Worm (Caenorhabditis elegans) whole organism, young adult: ENCODE measurements around the gene ttr-51.

Experiments
- B0019.2 ChIP-seq: fragments of 200-800 bp; sonication (Bioruptor generic); conservative IDR thresholded peaks from 2 replicates; pipeline ENCODE4 v1.3.6; 2022; ENCODE audit warnings: missing genetic modification reagents, missing genetic modification characterization, missing compliant biosample characterization
- F10E7.11 ChIP-seq: sonication (generic microtip); optimal IDR thresholded peaks from 2 replicates; lab custom pipeline; 2017; ENCODE audit warnings: mild to moderate bottlenecking, missing genetic modification characterization, moderate library complexity, missing compliant biosample characterization
- F37B4.10 ChIP-seq: fragments of 200-800 bp; sonication (Bioruptor generic); IDR thresholded peaks from 2 replicates; pipeline ENCODE4 v1.3.6; 2022; ENCODE audit warnings: missing genetic modification characterization, missing compliant biosample characterization
- K11D2.4 ChIP-seq: fragments of 200-800 bp; sonication (Bioruptor generic); IDR thresholded peaks from 2 replicates; pipeline ENCODE4 v1.3.6; 2022; ENCODE audit warnings: missing genetic modification reagents, missing genetic modification characterization, missing compliant biosample characterization
- Y53F4B.3 ChIP-seq: fragments of 200-800 bp; sonication (Bioruptor generic); IDR thresholded peaks from 2 replicates; pipeline ENCODE4 v1.3.6; 2022; ENCODE audit warnings: missing genetic modification reagents, missing genetic modification characterization, missing compliant biosample characterization
- ama-1 ChIP-seq, 3 experiments: fragments of 150-350 bp in 1 of 3; sonication (generic microtip) in 2 of 3; optimal IDR thresholded peaks; 2 replicates each; lab custom pipeline; 2014 to 2018; ENCODE audit warnings: missing biosample characterization in 2 of 3, missing genetic modification characterization in 2 of 3, missing genetic modification reagents in 2 of 3
- athp-1 ChIP-seq: sonication (generic microtip); optimal IDR thresholded peaks from 2 replicates; lab custom pipeline; 2017; ENCODE audit warnings: mild to moderate bottlenecking, missing genetic modification characterization, missing compliant biosample characterization
- attf-3 ChIP-seq: fragments of 200-800 bp; sonication (Bioruptor generic); conservative IDR thresholded peaks from 2 replicates; pipeline ENCODE4 v1.3.6; 2022; ENCODE audit warnings: missing genetic modification reagents, missing genetic modification characterization, missing compliant biosample characterization
- attf-6 ChIP-seq: fragments of 200-800 bp; sonication (Bioruptor generic); IDR thresholded peaks from 2 replicates; pipeline ENCODE4 v1.3.6; 2022; ENCODE audit warnings: missing genetic modification reagents, missing genetic modification characterization, missing compliant biosample characterization
- bed-1 ChIP-seq: fragments of 200-800 bp; sonication (Bioruptor generic); IDR thresholded peaks from 2 replicates; pipeline ENCODE4 v1.3.6; 2022; ENCODE audit warnings: missing genetic modification reagents, missing genetic modification characterization, missing compliant biosample characterization
- cebp-2 ChIP-seq: fragments of 200-800 bp; sonication (Bioruptor generic); IDR thresholded peaks from 2 replicates; pipeline ENCODE4 v1.3.6; 2022; ENCODE audit warnings: missing genetic modification characterization, missing compliant biosample characterization
- ceh-91 ChIP-seq: fragments of 200-800 bp; sonication (Bioruptor generic); IDR thresholded peaks from 2 replicates; pipeline ENCODE4 v1.3.6; 2022; ENCODE audit warnings: missing genetic modification reagents, missing genetic modification characterization, missing compliant biosample characterization
- efl-1 ChIP-seq: fragments of 150-350 bp; optimal IDR thresholded peaks from 2 replicates; lab custom pipeline; 2014; ENCODE audit warnings: missing biosample characterization, missing genetic modification reagents, missing genetic modification characterization
- ets-4 ChIP-seq: fragments of 200-800 bp; sonication (Bioruptor generic); optimal IDR thresholded peaks from 2 replicates; lab custom pipeline; 2018; ENCODE audit warnings: mild to moderate bottlenecking, missing genetic modification characterization, missing compliant biosample characterization
- fkh-3 ChIP-seq: sonication (generic microtip); optimal IDR thresholded peaks from 2 replicates; lab custom pipeline; 2016; ENCODE audit warnings: mild to moderate bottlenecking, missing genetic modification characterization, missing compliant biosample characterization
- lag-1 ChIP-seq: fragments of 200-800 bp; sonication (Bioruptor generic); IDR thresholded peaks from 2 replicates; pipeline ENCODE4 v1.3.6; 2022; ENCODE audit warnings: missing genetic modification reagents, missing genetic modification characterization, missing compliant biosample characterization
- let-607 ChIP-seq, 2 experiments: fragments of 200-800 bp in 1 of 2; sonication (Bioruptor generic) in 1 of 2; sonication (generic microtip) in 1 of 2; optimal IDR thresholded peaks; 2 replicates each; lab custom pipeline; 2016 to 2018; ENCODE audit warnings: mild to moderate bottlenecking in 2 of 2, missing compliant biosample characterization in 2 of 2, missing genetic modification characterization in 2 of 2, moderate library complexity in 2 of 2, missing genotype in 1 of 2
- lin-35 ChIP-seq, 3 experiments: fragments of 150-350 bp in 2 of 3; sonication (generic microtip) in 1 of 3; optimal IDR thresholded peaks; 2 replicates each; lab custom pipeline; 2014 to 2018; ENCODE audit warnings: missing biosample characterization in 3 of 3, missing genetic modification characterization in 3 of 3, missing genetic modification reagents in 3 of 3
- lin-54 ChIP-seq: fragments of 200-800 bp; sonication (Bioruptor generic); optimal IDR thresholded peaks from 2 replicates; lab custom pipeline; 2018; ENCODE audit warnings: mild to moderate bottlenecking, missing genetic modification characterization, missing compliant biosample characterization
- lsy-27 ChIP-seq: sonication (generic microtip); optimal IDR thresholded peaks from 2 replicates; lab custom pipeline; 2017; ENCODE audit warnings: missing genetic modification characterization, mild to moderate bottlenecking, missing compliant biosample characterization, antibody characterized with exemption, missing genotype, borderline replicate concordance; ENCODE audit not compliant: insufficient read depth
- madf-8 ChIP-seq: fragments of 200-800 bp; sonication (Bioruptor generic); conservative IDR thresholded peaks from 2 replicates; pipeline ENCODE4 v1.3.6; 2022; ENCODE audit warnings: missing genetic modification reagents, missing genetic modification characterization, missing compliant biosample characterization
- mcd-1 ChIP-seq: fragments of 200-800 bp; sonication (Bioruptor generic); IDR thresholded peaks from 2 replicates; pipeline ENCODE4 v1.3.6; 2022; ENCODE audit warnings: missing genetic modification reagents, missing genetic modification characterization, missing compliant biosample characterization
- mes-4 ChIP-seq: sonication (generic microtip); optimal IDR thresholded peaks from 2 replicates; lab custom pipeline; 2016; ENCODE audit warnings: missing genotype, missing genetic modification characterization, missing compliant biosample characterization
- mxl-1 ChIP-seq: sonication (generic microtip); optimal IDR thresholded peaks from 2 replicates; lab custom pipeline; 2016; ENCODE audit warnings: missing genetic modification characterization, missing compliant biosample characterization
- nhr-27 ChIP-seq: fragments of 200-800 bp; sonication (Bioruptor generic); optimal IDR thresholded peaks from 2 replicates; lab custom pipeline; 2018; ENCODE audit warnings: mild to moderate bottlenecking, missing genetic modification characterization, moderate library complexity, missing compliant biosample characterization
- pbrm-1 ChIP-seq: fragments of 200-800 bp; sonication (Bioruptor generic); IDR thresholded peaks from 2 replicates; pipeline ENCODE4 v1.3.6; 2022; ENCODE audit warnings: missing genetic modification reagents, missing genetic modification characterization, missing compliant biosample characterization
- repo-1 ChIP-seq: sonication (generic microtip); optimal IDR thresholded peaks from 2 replicates; lab custom pipeline; 2017; ENCODE audit warnings: mild to moderate bottlenecking, missing genetic modification characterization, missing compliant biosample characterization
- snpc-1.3 ChIP-seq: sonication (generic microtip); optimal IDR thresholded peaks from 2 replicates; lab custom pipeline; 2017; ENCODE audit warnings: missing genetic modification characterization, mild to moderate bottlenecking, missing compliant biosample characterization, antibody characterized with exemption, moderate library complexity, missing genotype, missing genetic modification reagents; ENCODE audit not compliant: insufficient read depth
- snpc-4 ChIP-seq, 5 experiments: fragments of 150-350 bp in 1 of 5; sonication (generic microtip) in 4 of 5; optimal IDR thresholded peaks; 2 replicates each; lab custom pipeline; 2014 to 2018; ENCODE audit warnings: missing genetic modification characterization in 5 of 5, missing biosample characterization in 3 of 5, antibody characterized with exemption in 2 of 5, mild to moderate bottlenecking in 2 of 5, missing compliant biosample characterization in 2 of 5, missing genotype in 2 of 5, moderate library complexity in 2 of 5, missing genetic modification reagents in 1 of 5
- unc-62 ChIP-seq: fragments of 150-350 bp; optimal IDR thresholded peaks from 2 replicates; lab custom pipeline; 2014; ENCODE audit warnings: missing biosample characterization, missing genetic modification reagents, missing genetic modification characterization
- zfh-2 ChIP-seq: fragments of 200-800 bp; sonication (Bioruptor generic); conservative IDR thresholded peaks from 2 replicates; pipeline ENCODE4 v1.3.6; 2022; ENCODE audit warnings: missing genetic modification reagents, missing genetic modification characterization, missing compliant biosample characterization
- ztf-18 ChIP-seq: sonication (generic microtip); optimal IDR thresholded peaks from 2 replicates; lab custom pipeline; 2016; ENCODE audit warnings: missing genotype, mild to moderate bottlenecking, missing genetic modification characterization, missing compliant biosample characterization
- ztf-26 ChIP-seq: sonication (generic microtip); optimal IDR thresholded peaks from 2 replicates; lab custom pipeline; 2017; ENCODE audit warnings: missing genetic modification characterization, missing compliant biosample characterization

Gene ttr-51

ce11 chrIV:13214466-13214865 is 37.6 kb downstream of the ttr-51 start, which contains the start of gene cho-1:
TSS of gene cho-1 (minus strand) at chrIV:13214566.
- TF ChIP-seq mes-4 (no peak), efl-1 (GFP tag; lab: Kevin White, UChicago) (no peak), attf-3 (no peak), cebp-2 (GFP tag; lab: Robert Waterston, UW) (no peak), repo-1 (tag; lab: Kevin White, UChicago) (no peak), nhr-27 (no peak), fkh-3 (tag; lab: Kevin White, UChicago) (no peak), bed-1 (GFP tag; lab: Robert Waterston, UW) (no peak), lin-54 (GFP tag; lab: Kevin White, UChicago) (no peak), ztf-26 (tag; lab: Kevin White, UChicago) (no peak), lag-1 (GFP tag; lab: Robert Waterston, UW) (no peak), ceh-91 (GFP tag; lab: Robert Waterston, UW) (no peak), unc-62 (GFP tag; lab: Kevin White, UChicago) (no peak), let-607 (tag; optimal IDR thresholded peaks at IDR 0.05; lab: Kevin White, UChicago) (no peak), F37B4.10 (GFP tag; lab: Robert Waterston, UW) (no peak), Y53F4B.3 (GFP tag; lab: Robert Waterston, UW) (no peak), ztf-18 (tag; lab: Kevin White, UChicago) (no peak), snpc-1.3 (no peak)

ce11 chrIV:13209566-13209965 is 42.5 kb downstream of the ttr-51 start, which contains the start of gene C48D1.9:
TSS of gene C48D1.9 (minus strand) at chrIV:13209666.
- no peak for TF ChIP-seq lin-35 (GFP tag; optimal IDR thresholded peaks at IDR 0.05; lab: Kevin White, UChicago)
- TF ChIP-seq ets-4 = no peak
- TF ChIP-seq lin-54 (GFP tag; lab: Kevin White, UChicago) = no peak
- TF ChIP-seq pbrm-1 (GFP tag; lab: Robert Waterston, UW) = no peak
- TF ChIP-seq let-607 (tag; optimal IDR thresholded peaks at IDR 0.05; lab: Kevin White, UChicago) = no peak
- TF ChIP-seq K11D2.4 (GFP tag; lab: Robert Waterston, UW) = no peak
- no peak for TF ChIP-seq mcd-1
- TF ChIP-seq madf-8 = no peak
- no peak for TF ChIP-seq B0019.2 (GFP tag; lab: Robert Waterston, UW)
- TF ChIP-seq ama-1 (optimal IDR thresholded peaks at IDR 0.05; lab: Kevin White, UChicago) = no peak
- TF ChIP-seq ama-1 (GFP tag; optimal IDR thresholded peaks at IDR 0.05; lab: Kevin White, UChicago) = no peak
- no peak for TF ChIP-seq attf-6 (GFP tag; lab: Robert Waterston, UW)
- TF ChIP-seq, all 124 proteins: peak for 0

ce11 chrIV:13205891-13206290 is 46.2 kb downstream of the ttr-51 start:
- TF ChIP-seq F10E7.11 (tag; lab: Kevin White, UChicago) (no peak), mcd-1 (peak; percentile 74), mxl-1 (tag; lab: Kevin White, UChicago) (no peak), lsy-27 (tag; lab: Kevin White, UChicago) (no peak), zfh-2 (GFP tag; lab: Robert Waterston, UW) (no peak), efl-1 (GFP tag; lab: Kevin White, UChicago) (peak; percentile 26), athp-1 (tag; lab: Kevin White, UChicago) (no peak)

ce11 chrIV:13204037-13204436 is 48.1 kb downstream of the ttr-51 start, which contains the start of gene ced-3:
TSS of gene ced-3 (minus strand) at chrIV:13204137.
- TF ChIP-seq snpc-4 (GFP tag; optimal IDR thresholded peaks at IDR 0.05; lab: Kevin White, UChicago) (no peak), snpc-4 (tag; optimal IDR thresholded peaks at IDR 0.05; lab: Kevin White, UChicago) (no peak)
